Worm (Caenorhabditis elegans) whole organism, L4 larva: ENCODE measurements around the gene tsen-54.

Source experiments
- F37D6.2 ChIP-seq: sonication (generic microtip); optimal IDR thresholded peaks from 2 replicates; lab custom pipeline; 2016; ENCODE audit warnings: mild to moderate bottlenecking, missing genetic modification characterization, missing compliant biosample characterization
- T20F7.1 ChIP-seq: fragments of 200-800 bp; sonication (Bioruptor generic); optimal IDR thresholded peaks from 2 replicates; lab custom pipeline; 2018; ENCODE audit warnings: mild to moderate bottlenecking, missing genetic modification characterization, missing compliant biosample characterization
- Y48G9A.11 ChIP-seq: fragments of 200-800 bp; sonication (Bioruptor generic); IDR thresholded peaks from 2 replicates; pipeline ENCODE4 v1.3.6; 2022; ENCODE audit warnings: missing genetic modification reagents, missing genetic modification characterization, missing compliant biosample characterization
- ZK546.5 ChIP-seq, 2 experiments: sonication (generic microtip); optimal IDR thresholded peaks; 2 replicates each; lab custom pipeline; 2017; ENCODE audit warnings: missing biosample characterization in 2 of 2, missing genetic modification characterization in 2 of 2
- aha-1 ChIP-seq: fragments of 150-350 bp; peaks from one replicate; lab custom pipeline; 2014; ENCODE audit warnings: missing biosample characterization, missing genetic modification characterization
- ceh-28 ChIP-seq: fragments of 150-350 bp; optimal IDR thresholded peaks from 2 replicates; lab custom pipeline; 2014; ENCODE audit warnings: missing biosample characterization, missing genetic modification reagents, missing genetic modification characterization
- ces-1 ChIP-seq: fragments of 150-350 bp; sonication (generic microtip); optimal IDR thresholded peaks from 4 replicates; lab custom pipeline; 2014; ENCODE audit warnings: missing biosample characterization, missing genetic modification reagents, missing genetic modification characterization
- daf-12 ChIP-seq: fragments of 150-350 bp; optimal IDR thresholded peaks from 2 replicates; lab custom pipeline; 2014; ENCODE audit warnings: missing biosample characterization, missing genetic modification reagents, missing genetic modification characterization
- daf-16 ChIP-seq, 3 experiments: sonication (generic microtip); optimal IDR thresholded peaks; 2 replicates each; lab custom pipeline; 2016 to 2017; ENCODE audit warnings: missing genetic modification characterization in 3 of 3, missing genetic modification reagents in 3 of 3, mild to moderate bottlenecking in 2 of 3, missing compliant biosample characterization in 2 of 3, missing biosample characterization in 1 of 3, moderate library complexity in 1 of 3
- dmd-6 ChIP-seq: fragments of 200-800 bp; sonication (Bioruptor generic); IDR thresholded peaks from 2 replicates; pipeline ENCODE4 v1.3.6; 2022; ENCODE audit warnings: missing genetic modification reagents, missing genetic modification characterization, missing compliant biosample characterization
- dpl-1 ChIP-seq: fragments of 150-350 bp; optimal IDR thresholded peaks from 2 replicates; lab custom pipeline; 2014; ENCODE audit warnings: missing biosample characterization, missing genetic modification reagents, missing genetic modification characterization
- duxl-1 ChIP-seq: sonication (generic microtip); optimal IDR thresholded peaks from 2 replicates; lab custom pipeline; 2016; ENCODE audit warnings: mild to moderate bottlenecking, missing genetic modification characterization, moderate library complexity, missing compliant biosample characterization; ENCODE audit not compliant: poor library complexity
- dve-1 ChIP-seq: sonication (generic microtip); optimal IDR thresholded peaks from 2 replicates; lab custom pipeline; 2017; ENCODE audit warnings: antibody characterized with exemption, mild to moderate bottlenecking, missing genetic modification characterization, missing compliant biosample characterization; ENCODE audit not compliant: insufficient read depth
- hif-1 ChIP-seq, 2 experiments: sonication (generic microtip); optimal IDR thresholded peaks; 2 replicates each; lab custom pipeline; 2016 to 2017; ENCODE audit warnings: missing compliant biosample characterization in 2 of 2, missing genetic modification characterization in 2 of 2, missing genetic modification reagents in 2 of 2, missing genotype in 2 of 2, mild to moderate bottlenecking in 1 of 2
- lin-29 ChIP-seq: fragments of 200-800 bp; sonication (Bioruptor generic); IDR thresholded peaks from 2 replicates; pipeline ENCODE4 v1.3.6; 2022; ENCODE audit warnings: missing genetic modification reagents, missing genetic modification characterization, missing compliant biosample characterization
- lin-38 ChIP-seq: fragments of 200-800 bp; sonication (Bioruptor generic); IDR thresholded peaks from 2 replicates; pipeline ENCODE4 v1.3.6; 2022; ENCODE audit warnings: missing genetic modification reagents, missing genetic modification characterization, missing compliant biosample characterization
- lsy-2 ChIP-seq, 2 experiments: fragments of 150-350 bp in 1 of 2; sonication (generic microtip) in 1 of 2; optimal IDR thresholded peaks; 2 replicates each; lab custom pipeline; 2014 to 2017; ENCODE audit warnings: missing biosample characterization in 2 of 2, missing genetic modification characterization in 2 of 2
- madf-9 ChIP-seq: fragments of 200-800 bp; sonication (Bioruptor generic); conservative IDR thresholded peaks from 2 replicates; pipeline ENCODE4 v1.3.6; 2022; ENCODE audit warnings: missing genetic modification reagents, missing genetic modification characterization, missing compliant biosample characterization
- mep-1 ChIP-seq: fragments of 150-350 bp; sonication (generic microtip); optimal IDR thresholded peaks from 3 replicates; lab custom pipeline; 2014; ENCODE audit warnings: missing biosample characterization, missing genetic modification characterization
- mes-2 ChIP-seq: sonication (generic microtip); optimal IDR thresholded peaks from 2 replicates; lab custom pipeline; 2016; ENCODE audit warnings: missing genotype, mild to moderate bottlenecking, missing genetic modification characterization, missing compliant biosample characterization; ENCODE audit not compliant: poor library complexity, severe bottlenecking
- mxl-3 ChIP-seq: fragments of 200-800 bp; sonication (Bioruptor generic); optimal IDR thresholded peaks from 2 replicates; lab custom pipeline; 2018; ENCODE audit warnings: mild to moderate bottlenecking, missing genetic modification characterization, missing compliant biosample characterization
- nhr-10 ChIP-seq: fragments of 150-350 bp; optimal IDR thresholded peaks from 2 replicates; lab custom pipeline; 2014; ENCODE audit warnings: missing biosample characterization, missing genetic modification characterization
- nhr-111 ChIP-seq: fragments of 200-800 bp; sonication (Bioruptor generic); optimal IDR thresholded peaks from 2 replicates; lab custom pipeline; 2018; ENCODE audit warnings: mild to moderate bottlenecking, missing genetic modification characterization, missing compliant biosample characterization
- nhr-41 ChIP-seq: fragments of 200-800 bp; sonication (Bioruptor generic); IDR thresholded peaks from 2 replicates; pipeline ENCODE4 v1.3.6; 2022; ENCODE audit warnings: missing genetic modification reagents, missing genetic modification characterization, missing compliant biosample characterization
- nhr-77 ChIP-seq: fragments of 150-350 bp; optimal IDR thresholded peaks from 2 replicates; lab custom pipeline; 2014; ENCODE audit warnings: missing biosample characterization, missing genetic modification characterization
- rbr-2 ChIP-seq: sonication (generic microtip); optimal IDR thresholded peaks from 2 replicates; lab custom pipeline; 2016; ENCODE audit warnings: missing genotype, missing genetic modification characterization, missing compliant biosample characterization
- snpc-1.2 ChIP-seq: fragments of 200-800 bp; sonication (Bioruptor generic); IDR thresholded peaks from 2 replicates; pipeline ENCODE4 v1.3.6; 2022; ENCODE audit warnings: missing genetic modification reagents, missing genetic modification characterization, missing compliant biosample characterization
- unc-130 ChIP-seq: sonication (generic microtip); optimal IDR thresholded peaks from 2 replicates; lab custom pipeline; 2016; ENCODE audit warnings: missing genetic modification reagents, missing genetic modification characterization, missing compliant biosample characterization
- unc-62 ChIP-seq, 3 experiments: fragments of 150-350 bp in 1 of 3; sonication (generic microtip); optimal IDR thresholded peaks in 2 of 3; peaks in 1 of 3; 1 replicate in 1 of 3; 2 replicates in 2 of 3; lab custom pipeline; 2014 to 2017; ENCODE audit warnings: missing biosample characterization in 3 of 3, missing genetic modification characterization in 3 of 3, missing genetic modification reagents in 3 of 3, missing genotype in 1 of 3
- vab-7 ChIP-seq: fragments of 200-800 bp; sonication (Bioruptor generic); IDR thresholded peaks from 2 replicates; pipeline ENCODE4 v1.3.6; 2022; ENCODE audit warnings: missing genetic modification reagents, missing genetic modification characterization, missing compliant biosample characterization
- zfp-2 ChIP-seq: sonication (generic microtip); optimal IDR thresholded peaks from 2 replicates; lab custom pipeline; 2016; ENCODE audit warnings: mild to moderate bottlenecking, missing genetic modification characterization, missing compliant biosample characterization
- zip-11 ChIP-seq: fragments of 200-800 bp; sonication (Bioruptor generic); IDR thresholded peaks from 2 replicates; pipeline ENCODE4 v1.3.6; 2022; ENCODE audit warnings: missing genetic modification characterization, missing compliant biosample characterization
- zip-2 ChIP-seq: fragments of 150-350 bp; optimal IDR thresholded peaks from 2 replicates; lab custom pipeline; 2014; ENCODE audit warnings: missing biosample characterization, missing genetic modification characterization
- ztf-7 ChIP-seq: fragments of 150-350 bp; optimal IDR thresholded peaks from 2 replicates; lab custom pipeline; 2014; ENCODE audit warnings: missing biosample characterization, missing genetic modification characterization

Gene tsen-54

ce11 chrIV:1952312-1952711 is 4.3 kb downstream of the tsen-54 start:
- TF ChIP-seq ZK546.5 (tag; optimal IDR thresholded peaks at IDR 0.05; lab: Kevin White, UChicago) (no peak), ztf-7 (tag; lab: Kevin White, UChicago) (no peak), nhr-111 (GFP tag; lab: Kevin White, UChicago) (no peak), mxl-3 (no peak), unc-130 (no peak)

- TF ChIP-seq zip-2 (tag; lab: Kevin White, UChicago) (no peak), zip-11 (GFP tag; lab: Robert Waterston, UW) (no peak), mep-1 (tag; lab: Kevin White, UChicago) (peak; percentile 20), nhr-77 (tag; lab: Kevin White, UChicago) (no peak), ces-1 (no peak), vab-7 (GFP tag; lab: Robert Waterston, UW) (no peak), nhr-41 (GFP tag; lab: Robert Waterston, UW) (no peak), zfp-2 (tag; lab: Kevin White, UChicago) (no peak), lsy-2 (tag; optimal IDR thresholded peaks at IDR 0.05; lab: Kevin White, UChicago) (peak in 1 of 2 experiments; percentile 58), nhr-10 (tag; lab: Kevin White, UChicago) (no peak), rbr-2 (tag; lab: Kevin White, UChicago) (peak; percentile 38), duxl-1 (tag; lab: Kevin White, UChicago) (peak; percentile 8), Y48G9A.11 (GFP tag; lab: Robert Waterston, UW) (peak; percentile 82), dpl-1 (GFP tag; lab: Kevin White, UChicago) (peak; percentile 82), dve-1 (peak; percentile 22), lin-29 (GFP tag; lab: Robert Waterston, UW) (no peak), mes-2 (peak; percentile 37), unc-62 (GFP tag; optimal IDR thresholded peaks at IDR 0.05 in 1 of 2; lab: Kevin White, UChicago) (peak in 1 of 2 experiments; percentile 39), unc-62 (tag; optimal IDR thresholded peaks at IDR 0.05; lab: Kevin White, UChicago) (no peak), dmd-6 (GFP tag; lab: Robert Waterston, UW) (no peak), daf-16 (GFP tag; optimal IDR thresholded peaks at IDR 0.05; lab: Kevin White, UChicago) (no peak), daf-16 (tag; optimal IDR thresholded peaks at IDR 0.05; lab: Kevin White, UChicago) (peak; percentile 27), lin-38 (GFP tag; lab: Robert Waterston, UW) (peak; percentile 39), aha-1 (tag; lab: Kevin White, UChicago) (peak; percentile 53), T20F7.1 (peak; percentile 100), F37D6.2 (no peak)
- TF ChIP-seq, all 104 proteins: peak for 13
Observed at ce11 chrIV:1953132-1953629, 5.2 kb downstream of the tsen-54 start, which contains the start of gene F52C12.2. TSS of gene F52C12.2 (plus strand) at chrIV:1953579.

ce11 chrIV:1956411-1956810 is 8.4 kb downstream of the tsen-54 start, which contains the start of gene F52C12.6:
TSS of gene F52C12.6 (plus strand) at chrIV:1956711.
- TF ChIP-seq unc-62 (GFP tag; optimal IDR thresholded peaks at IDR 0.05 in 1 of 2; lab: Kevin White, UChicago) (peak in 1 of 2 experiments; percentile 42), unc-62 (tag; optimal IDR thresholded peaks at IDR 0.05; lab: Kevin White, UChicago) (no peak), madf-9 (GFP tag; lab: Robert Waterston, UW) (no peak)

DNA sequence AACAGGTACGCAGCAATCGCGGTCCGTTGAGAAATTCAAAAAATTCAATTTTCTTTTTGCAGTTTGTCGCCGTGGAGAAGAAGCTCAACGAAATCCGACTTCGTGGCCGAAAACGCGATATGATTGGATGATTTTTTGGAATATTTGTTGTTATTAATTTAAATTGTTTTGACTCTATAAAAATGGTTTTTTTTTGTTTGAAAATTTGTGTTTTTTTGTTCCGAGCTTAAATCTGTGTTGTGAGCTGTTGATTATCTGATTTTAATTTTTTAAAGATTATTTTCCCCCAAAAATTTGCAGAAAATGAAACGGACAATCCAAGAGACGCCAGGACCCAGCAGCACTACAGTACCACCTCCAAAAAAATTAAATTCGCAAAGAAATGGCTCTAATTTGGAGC is 11.6 kb downstream of the tsen-54 start, which contains the start of gene tdpo-1:
Gene tdpo-1, plus strand, starts transcription at position 301 of the 400 bp plus-strand sequence.
- TF ChIP-seq snpc-1.2 (GFP tag; lab: Robert Waterston, UW) (no peak), daf-12 (tag; lab: Kevin White, UChicago) (no peak)

- no peak for TF ChIP-seq hif-1 (tag; optimal IDR thresholded peaks at IDR 0.05; lab: Kevin White, UChicago)
- peak; percentile 87 for TF ChIP-seq lin-38 (GFP tag; lab: Robert Waterston, UW)
- peak; percentile 41 for TF ChIP-seq aha-1 (tag; lab: Kevin White, UChicago)
- no peak for TF ChIP-seq ceh-28 (tag; lab: Kevin White, UChicago)
- TF ChIP-seq dpl-1 (GFP tag; lab: Kevin White, UChicago), result no peak
Observed at ce11 chrIV:1963247-1963646, 15.3 kb downstream of the tsen-54 start, which contains the start of gene ulp-3. TSS of gene ulp-3 (plus strand) at chrIV:1963634.
